Worm (Caenorhabditis elegans) whole organism, midembryonic: ENCODE measurements around the gene irg-8.

Source experiments
- T22C8.4 ChIP-seq: fragments of 200-800 bp; sonication (Bioruptor generic); IDR thresholded peaks from 2 replicates; pipeline ENCODE4 v1.3.6; 2022; ENCODE audit warnings: missing genetic modification characterization, missing compliant biosample characterization
- cog-1 ChIP-seq: sonication (generic microtip); optimal IDR thresholded peaks from 2 replicates; lab custom pipeline; 2016; ENCODE audit warnings: missing genetic modification characterization, missing compliant biosample characterization
- flt-1 ChIP-seq: fragments of 200-800 bp; sonication (Bioruptor generic); IDR thresholded peaks from 2 replicates; pipeline ENCODE4 v1.3.6; 2022; ENCODE audit warnings: missing genetic modification characterization, missing compliant biosample characterization
- klf-2 ChIP-seq: fragments of 200-800 bp; sonication (Bioruptor generic); conservative IDR thresholded peaks from 2 replicates; pipeline ENCODE4 v1.3.6; 2022; ENCODE audit warnings: missing genetic modification reagents, missing genetic modification characterization, missing compliant biosample characterization
- med-1 ChIP-seq: sonication (generic microtip); optimal IDR thresholded peaks from 2 replicates; lab custom pipeline; 2017; ENCODE audit warnings: missing genetic modification characterization, mild to moderate bottlenecking, missing compliant biosample characterization, antibody characterized with exemption, missing genetic modification reagents; ENCODE audit not compliant: insufficient read depth
- ref-1 ChIP-seq: fragments of 200-800 bp; sonication (Bioruptor generic); conservative IDR thresholded peaks from 2 replicates; pipeline ENCODE4 v1.3.6; 2022; ENCODE audit warnings: missing genetic modification reagents, missing genetic modification characterization, missing compliant biosample characterization
- tab-1 ChIP-seq: fragments of 200-800 bp; sonication (Bioruptor generic); IDR thresholded peaks from 2 replicates; pipeline ENCODE4 v1.3.6; 2022; ENCODE audit warnings: missing genetic modification characterization, missing compliant biosample characterization
- ztf-23 ChIP-seq: fragments of 200-800 bp; sonication (Bioruptor generic); IDR thresholded peaks from 2 replicates; pipeline ENCODE4 v1.3.6; 2022; ENCODE audit warnings: missing genetic modification reagents, missing genetic modification characterization, missing compliant biosample characterization
- ztf-29 ChIP-seq: fragments of 200-800 bp; sonication (Bioruptor generic); IDR thresholded peaks from 2 replicates; pipeline ENCODE4 v1.3.6; 2022; ENCODE audit warnings: missing genetic modification reagents, missing genetic modification characterization, missing compliant biosample characterization

DNA sequence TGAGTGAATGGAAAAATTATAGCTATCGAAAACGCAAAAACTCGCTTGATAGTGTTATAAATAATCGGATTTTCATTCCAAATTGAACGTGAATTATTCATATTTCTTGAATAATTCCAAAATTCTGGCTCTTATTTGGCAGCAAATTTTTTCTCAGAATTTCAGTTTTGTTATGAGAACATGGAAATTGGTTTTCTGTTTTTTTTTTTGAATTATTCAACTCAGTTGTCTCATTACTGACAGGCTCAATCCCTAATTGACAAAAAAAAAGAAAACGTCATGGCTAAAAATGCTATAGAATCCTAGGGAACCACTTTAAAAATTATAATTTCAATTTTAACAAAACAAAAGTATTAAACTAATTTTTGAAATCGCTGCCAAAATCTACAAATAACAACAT is 31.6 kb upstream of the irg-8 start, which contains the start of gene srh-35:
- no peak for TF ChIP-seq klf-2
- no peak for TF ChIP-seq flt-1 (GFP tag; lab: Robert Waterston, UW)
- TF ChIP-seq T22C8.4 (GFP tag; lab: Robert Waterston, UW) = no peak
- TF ChIP-seq ztf-29 (GFP tag; lab: Robert Waterston, UW) = no peak
- TF ChIP-seq ztf-23 (GFP tag; lab: Robert Waterston, UW) = no peak
- no peak for TF ChIP-seq cog-1 (tag; lab: Kevin White, UChicago)
- TF ChIP-seq tab-1 (GFP tag; lab: Robert Waterston, UW) = no peak
- TF ChIP-seq med-1 (GFP tag; lab: Kevin White, UChicago) = no peak
- TF ChIP-seq ref-1 (GFP tag; lab: Robert Waterston, UW) = no peak
